Worm (Caenorhabditis elegans) whole organism, L2 larva: ENCODE measurements around the gene dpy-8.

Experiments
- F13H6.1 ChIP-seq: sonication (generic microtip); optimal IDR thresholded peaks from 2 replicates; lab custom pipeline; 2016; ENCODE audit warnings: missing genetic modification characterization, missing compliant biosample characterization
- R02D3.7 ChIP-seq: fragments of 150-350 bp; optimal IDR thresholded peaks from 2 replicates; lab custom pipeline; 2014; ENCODE audit warnings: missing biosample characterization, missing genetic modification characterization
- Y55F3AM.14 ChIP-seq: fragments of 200-800 bp; sonication (Bioruptor generic); optimal IDR thresholded peaks from 2 replicates; lab custom pipeline; 2018; ENCODE audit warnings: mild to moderate bottlenecking, missing genetic modification characterization, missing compliant biosample characterization
- ZK546.5 ChIP-seq: sonication (generic microtip); optimal IDR thresholded peaks from 2 replicates; lab custom pipeline; 2017; ENCODE audit warnings: missing biosample characterization, missing genetic modification characterization
- alr-1 ChIP-seq: fragments of 150-350 bp; optimal IDR thresholded peaks from 2 replicates; lab custom pipeline; 2014; ENCODE audit warnings: missing biosample characterization, missing genetic modification characterization
- aly-2 ChIP-seq: fragments of 150-350 bp; optimal IDR thresholded peaks from 2 replicates; lab custom pipeline; 2014; ENCODE audit warnings: missing biosample characterization, missing genetic modification characterization
- ama-1 ChIP-seq: fragments of 150-350 bp; optimal IDR thresholded peaks from 2 replicates; lab custom pipeline; 2018; ENCODE audit warnings: inconsistent platforms
- blmp-1 ChIP-seq: sonication (generic microtip); optimal IDR thresholded peaks from 2 replicates; lab custom pipeline; 2017; ENCODE audit warnings: missing genetic modification characterization, mild to moderate bottlenecking, missing compliant biosample characterization, antibody characterized with exemption, moderate library complexity; ENCODE audit not compliant: insufficient read depth
- ceh-16 ChIP-seq: fragments of 150-350 bp; optimal IDR thresholded peaks from 2 replicates; lab custom pipeline; 2014; ENCODE audit warnings: missing biosample characterization, missing genetic modification characterization
- dmd-4 ChIP-seq: sonication (generic microtip); optimal IDR thresholded peaks from 2 replicates; lab custom pipeline; 2017; ENCODE audit warnings: missing biosample characterization, missing genetic modification characterization
- egl-27 ChIP-seq: sonication (generic microtip); optimal IDR thresholded peaks from 3 replicates; lab custom pipeline; 2017; ENCODE audit warnings: missing biosample characterization, missing genetic modification reagents, missing genetic modification characterization
- elt-1 ChIP-seq: fragments of 150-350 bp; optimal IDR thresholded peaks from 2 replicates; lab custom pipeline; 2014; ENCODE audit warnings: missing biosample characterization, missing genetic modification characterization
- elt-3 ChIP-seq: sonication (generic microtip); optimal IDR thresholded peaks from 2 replicates; lab custom pipeline; 2017; ENCODE audit warnings: missing biosample characterization, missing genetic modification characterization
- fos-1 ChIP-seq: fragments of 150-350 bp; optimal IDR thresholded peaks from 2 replicates; lab custom pipeline; 2014; ENCODE audit warnings: missing biosample characterization, missing genetic modification characterization
- gmeb-1 ChIP-seq: fragments of 150-350 bp; optimal IDR thresholded peaks from 2 replicates; lab custom pipeline; 2014; ENCODE audit warnings: missing biosample characterization, missing genetic modification characterization
- lin-39 ChIP-seq: fragments of 150-350 bp; optimal IDR thresholded peaks from 2 replicates; lab custom pipeline; 2014; ENCODE audit warnings: missing biosample characterization, missing genetic modification reagents, missing genetic modification characterization
- lsy-2 ChIP-seq, 2 experiments: fragments of 150-350 bp in 1 of 2; sonication (generic microtip) in 1 of 2; optimal IDR thresholded peaks; 2 replicates each; lab custom pipeline; 2014 to 2017; ENCODE audit warnings: missing biosample characterization in 2 of 2, missing genetic modification characterization in 2 of 2
- mab-5 ChIP-seq: fragments of 150-350 bp; optimal IDR thresholded peaks from 2 replicates; lab custom pipeline; 2014; ENCODE audit warnings: missing biosample characterization, missing genetic modification characterization
- mbf-1 ChIP-seq: sonication (generic microtip); optimal IDR thresholded peaks from 2 replicates; lab custom pipeline; 2017; ENCODE audit warnings: missing biosample characterization, missing genetic modification characterization
- mdl-1 ChIP-seq, 2 experiments: fragments of 150-350 bp in 1 of 2; sonication (generic microtip) in 1 of 2; optimal IDR thresholded peaks; 2 replicates each; lab custom pipeline; 2017; ENCODE audit warnings: missing biosample characterization in 2 of 2, missing genetic modification characterization in 2 of 2
- nhr-11 ChIP-seq: fragments of 150-350 bp; optimal IDR thresholded peaks from 2 replicates; lab custom pipeline; 2014; ENCODE audit warnings: missing biosample characterization, missing genetic modification characterization
- nhr-12 ChIP-seq: fragments of 150-350 bp; optimal IDR thresholded peaks from 2 replicates; lab custom pipeline; 2014; ENCODE audit warnings: missing biosample characterization, missing genetic modification characterization
- nhr-129 ChIP-seq: fragments of 150-350 bp; optimal IDR thresholded peaks from 2 replicates; lab custom pipeline; 2014; ENCODE audit warnings: missing biosample characterization, missing genetic modification characterization
- nhr-21 ChIP-seq: fragments of 150-350 bp; optimal IDR thresholded peaks from 2 replicates; lab custom pipeline; 2014; ENCODE audit warnings: missing biosample characterization, missing genetic modification characterization
- nhr-237 ChIP-seq: fragments of 150-350 bp; optimal IDR thresholded peaks from 2 replicates; lab custom pipeline; 2014; ENCODE audit warnings: missing biosample characterization, missing genetic modification characterization
- nhr-6 ChIP-seq: fragments of 150-350 bp; optimal IDR thresholded peaks from 2 replicates; lab custom pipeline; 2014; ENCODE audit warnings: missing biosample characterization, missing genetic modification characterization
- nhr-77 ChIP-seq: fragments of 150-350 bp; optimal IDR thresholded peaks from 2 replicates; lab custom pipeline; 2014; ENCODE audit warnings: missing biosample characterization, missing genetic modification characterization
- skn-1 ChIP-seq: sonication (generic microtip); optimal IDR thresholded peaks from 2 replicates; lab custom pipeline; 2017; ENCODE audit warnings: missing biosample characterization, missing genetic modification characterization
- sma-3 ChIP-seq: sonication (generic microtip); optimal IDR thresholded peaks from 2 replicates; lab custom pipeline; 2016; ENCODE audit warnings: missing genetic modification reagents, missing genetic modification characterization, missing compliant biosample characterization
- sma-9 ChIP-seq, 2 experiments: fragments of 150-350 bp in 1 of 2; sonication (generic microtip) in 1 of 2; optimal IDR thresholded peaks; 2 replicates each; lab custom pipeline; 2014 to 2016; ENCODE audit warnings: missing genetic modification characterization in 2 of 2, mild to moderate bottlenecking in 1 of 2, missing biosample characterization in 1 of 2, missing compliant biosample characterization in 1 of 2, missing genetic modification reagents in 1 of 2, moderate library complexity in 1 of 2
- snpc-4 ChIP-seq: fragments of 150-350 bp; optimal IDR thresholded peaks from 2 replicates; lab custom pipeline; 2014; ENCODE audit warnings: missing biosample characterization, missing genetic modification characterization
- unc-39 ChIP-seq: fragments of 150-350 bp; optimal IDR thresholded peaks from 2 replicates; lab custom pipeline; 2014; ENCODE audit warnings: missing biosample characterization, missing genetic modification characterization
- unc-55 ChIP-seq: fragments of 150-350 bp; sonication (generic microtip); optimal IDR thresholded peaks from 3 replicates; lab custom pipeline; 2014; ENCODE audit warnings: missing biosample characterization, missing genetic modification reagents, missing genetic modification characterization
- zag-1 ChIP-seq: fragments of 150-350 bp; optimal IDR thresholded peaks from 2 replicates; lab custom pipeline; 2014; ENCODE audit warnings: missing biosample characterization, missing genetic modification characterization
- ztf-1 ChIP-seq: fragments of 200-800 bp; sonication (Bioruptor generic); conservative IDR thresholded peaks from 2 replicates; pipeline ENCODE4 v1.3.6; 2022; ENCODE audit warnings: missing genetic modification characterization, missing compliant biosample characterization
- ztf-4 ChIP-seq: fragments of 150-350 bp; optimal IDR thresholded peaks from 2 replicates; lab custom pipeline; 2014; ENCODE audit warnings: missing biosample characterization, missing genetic modification characterization

dpy-8 gene

ce11 chrX:5188977-5189376 lies 38.7 kb upstream of the dpy-8 start, which contains the start of gene zig-6:
zig-6 (minus strand) TSS chrX:5189077.
- TF ChIP-seq egl-27 (no peak), nhr-6 (tag; lab: Kevin White, UChicago) (no peak), unc-55 (no peak), alr-1 (tag; lab: Kevin White, UChicago) (no peak), ceh-16 (tag; lab: Kevin White, UChicago) (no peak), R02D3.7 (tag; lab: Kevin White, UChicago) (no peak), unc-39 (no peak), ama-1 (lab: Kevin White, UChicago) (no peak), ztf-1 (GFP tag; lab: Robert Waterston, UW) (no peak), elt-3 (tag; lab: Kevin White, UChicago) (no peak), nhr-21 (no peak), elt-1 (tag; lab: Kevin White, UChicago) (no peak), nhr-237 (tag; lab: Kevin White, UChicago) (no peak), nhr-11 (no peak)

ce11 chrX:5183931-5184330 lies 33.7 kb upstream of the dpy-8 start, which contains the start of gene T03G11.9:
T03G11.9 (plus strand) TSS chrX:5184231.
- TF ChIP-seq nhr-21 = no peak
- no peak for TF ChIP-seq Y55F3AM.14 (GFP tag; lab: Kevin White, UChicago)

DNA sequence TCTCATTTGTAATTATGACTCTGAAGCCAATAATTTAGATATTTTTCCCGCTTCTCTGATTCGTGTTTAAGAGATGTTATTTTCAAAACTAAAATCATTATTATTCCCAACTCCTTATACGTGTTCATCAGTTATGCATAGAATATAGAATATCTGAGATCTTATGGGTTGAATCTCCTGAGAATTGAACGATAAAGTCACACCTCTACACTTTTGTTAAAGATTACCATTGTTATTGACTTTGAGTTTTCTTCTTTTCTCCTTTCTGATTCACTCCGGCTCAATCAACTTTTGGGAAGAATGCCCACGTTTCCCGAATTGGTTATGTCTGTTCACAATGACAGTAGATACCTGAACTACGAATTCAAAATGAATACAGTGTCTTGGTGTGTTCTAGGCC lies 29.6 kb upstream of the dpy-8 start, which contains the start of gene sru-48:
TSS of gene sru-48 (plus strand) at position 301 of the 400 bp plus-strand sequence.
- TF ChIP-seq ceh-16 (tag; lab: Kevin White, UChicago) (no peak), sma-3 (GFP tag; lab: Kevin White, UChicago) (no peak), nhr-21 (no peak), egl-27 (no peak), nhr-11 (no peak), zag-1 (no peak), blmp-1 (tag; lab: Kevin White, UChicago) (no peak), skn-1 (tag; lab: Kevin White, UChicago) (no peak), unc-55 (no peak), fos-1 (no peak), lin-39 (no peak), mdl-1 (tag; optimal IDR thresholded peaks at IDR 0.05; lab: Kevin White, UChicago) (no peak), lsy-2 (tag; optimal IDR thresholded peaks at IDR 0.05; lab: Kevin White, UChicago) (no peak), snpc-4 (tag; lab: Kevin White, UChicago) (no peak), nhr-77 (tag; lab: Kevin White, UChicago) (no peak), nhr-12 (no peak), alr-1 (tag; lab: Kevin White, UChicago) (no peak), R02D3.7 (tag; lab: Kevin White, UChicago) (no peak), F13H6.1 (tag; lab: Kevin White, UChicago) (no peak), ztf-4 (tag; lab: Kevin White, UChicago) (no peak)

- TF ChIP-seq blmp-1 (tag; lab: Kevin White, UChicago) = no peak
- no peak for TF ChIP-seq F13H6.1 (tag; lab: Kevin White, UChicago)
- TF ChIP-seq mab-5 = no peak
- TF ChIP-seq nhr-12 = no peak
- TF ChIP-seq nhr-237 (tag; lab: Kevin White, UChicago) = no peak
- no peak for TF ChIP-seq aly-2
- TF ChIP-seq mbf-1 = no peak
Observed at ce11 chrX:5179050-5179449, 28.8 kb upstream of the dpy-8 start, which contains the start of gene metl-9. metl-9 (minus strand) TSS chrX:5179150.

DNA sequence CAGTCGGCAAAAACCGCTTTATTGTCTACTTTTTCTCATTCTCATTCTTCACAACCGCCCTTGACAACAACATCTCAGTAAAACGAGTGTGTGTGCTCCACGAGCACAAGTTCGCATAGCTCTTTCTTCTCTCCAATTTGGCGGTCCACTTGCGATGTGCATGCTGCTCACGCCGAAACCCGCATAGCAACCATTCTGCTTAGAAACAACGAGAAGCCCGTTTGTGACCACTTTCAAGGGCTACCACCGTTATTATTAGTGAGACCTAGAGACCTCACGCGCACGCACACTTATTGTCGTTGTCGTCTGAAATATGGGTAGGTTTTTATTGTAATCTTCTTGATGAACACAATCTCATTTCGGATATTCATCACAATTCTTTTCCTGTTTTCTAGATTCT lies 24.0 kb upstream of the dpy-8 start, which contains the start of gene zchc-1A:
TSS of gene zchc-1A (plus strand) at position 114 of the 400 bp plus-strand sequence.
- TF ChIP-seq F13H6.1 (tag; lab: Kevin White, UChicago) (no peak), gmeb-1 (tag; lab: Kevin White, UChicago) (no peak), unc-39 (no peak), Y55F3AM.14 (GFP tag; lab: Kevin White, UChicago) (no peak), nhr-129 (no peak), ceh-16 (tag; lab: Kevin White, UChicago) (no peak), egl-27 (no peak), R02D3.7 (tag; lab: Kevin White, UChicago) (no peak), aly-2 (no peak), nhr-77 (tag; lab: Kevin White, UChicago) (no peak), lin-39 (no peak), skn-1 (tag; lab: Kevin White, UChicago) (no peak)

DNA sequence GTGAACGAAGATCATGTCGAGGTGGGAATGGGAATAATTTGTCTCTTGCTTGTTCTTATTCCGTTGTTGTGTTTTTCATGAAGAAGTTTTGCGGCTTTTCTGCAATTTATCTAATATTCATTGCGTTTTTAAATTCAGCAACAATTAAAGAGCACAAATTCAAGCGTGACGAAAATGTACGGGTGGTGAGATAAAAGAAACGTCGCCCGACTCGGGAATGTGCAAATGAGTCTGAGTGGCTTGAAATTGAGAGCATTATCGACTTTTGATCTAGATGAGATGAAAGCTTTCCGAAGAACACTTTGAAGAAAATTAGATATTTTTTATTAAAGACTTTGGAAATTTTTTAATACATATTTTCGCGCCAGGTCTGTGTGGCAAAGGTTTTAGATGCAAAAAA lies 20.8 kb upstream of the dpy-8 start, which contains the start of gene T03G11.10:
TSS of gene T03G11.10 (minus strand) at position 101 of the 400 bp plus-strand sequence.
- TF ChIP-seq sma-9 (GFP tag; optimal IDR thresholded peaks at IDR 0.05; lab: Kevin White, UChicago) (no peak), sma-9 (tag; optimal IDR thresholded peaks at IDR 0.05; lab: Kevin White, UChicago) (no peak), ceh-16 (tag; lab: Kevin White, UChicago) (no peak), ZK546.5 (no peak), nhr-237 (tag; lab: Kevin White, UChicago) (no peak), mab-5 (no peak), blmp-1 (tag; lab: Kevin White, UChicago) (no peak), ztf-4 (tag; lab: Kevin White, UChicago) (no peak), elt-1 (tag; lab: Kevin White, UChicago) (no peak), aly-2 (no peak), nhr-129 (no peak), dmd-4 (tag; lab: Kevin White, UChicago) (no peak), mbf-1 (no peak)
